Worm (Caenorhabditis elegans): ENCODE data around the gene srx-125.

srx-125 gene

DNA sequence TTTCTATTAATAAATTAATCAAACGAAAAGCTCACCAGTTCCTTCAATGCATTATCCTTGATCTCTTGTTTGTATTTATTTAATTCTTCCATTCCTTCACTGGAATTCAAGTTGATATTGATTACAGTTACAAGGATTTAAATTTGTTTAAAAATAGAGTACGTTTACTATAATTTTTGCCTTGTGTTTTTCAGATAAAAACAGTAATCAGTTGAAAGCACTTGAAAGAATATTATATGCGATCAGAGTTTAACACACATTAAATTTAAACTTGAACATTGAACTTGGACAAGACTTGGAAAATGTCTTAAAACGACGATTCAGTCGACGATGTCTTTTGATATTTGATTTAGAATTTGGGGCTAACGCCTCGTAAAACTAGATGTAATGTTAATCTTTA, 50.4 kb downstream of the srx-125 start, which contains the start of gene F53F1.6:
F53F1.6 (minus strand) TSS at position 101 of the 400 bp plus-strand sequence.
- TF ChIP-seq flh-1 (GFP tag; optimal IDR thresholded peaks at IDR 0.05) = no peak
